Worm (Caenorhabditis elegans) whole organism, early embryonic: ENCODE results near the gene lmtr-2.

Experiments used
- B0310.2 ChIP-seq: sonication (generic microtip); optimal IDR thresholded peaks from 2 replicates; lab custom pipeline; 2016; ENCODE audit warnings: mild to moderate bottlenecking, missing genetic modification characterization, missing compliant biosample characterization
- ama-1 ChIP-seq: fragments of 150-350 bp; optimal IDR thresholded peaks from 2 replicates; lab custom pipeline; 2014
- ceh-13 ChIP-seq: fragments of 200-800 bp; sonication (Bioruptor generic); optimal IDR thresholded peaks from 2 replicates; lab custom pipeline; 2018; ENCODE audit warnings: mild to moderate bottlenecking, missing genetic modification characterization, missing compliant biosample characterization
- ceh-36 ChIP-seq: sonication (generic microtip); optimal IDR thresholded peaks from 2 replicates; lab custom pipeline; 2016; ENCODE audit warnings: missing genetic modification characterization, inconsistent platforms, missing compliant biosample characterization
- flt-1 ChIP-seq: fragments of 200-800 bp; sonication (Bioruptor generic); IDR thresholded peaks from 2 replicates; pipeline ENCODE4 v1.3.6; 2022; ENCODE audit warnings: missing genetic modification characterization, missing compliant biosample characterization
- hmbx-1 ChIP-seq: sonication (generic microtip); optimal IDR thresholded peaks from 2 replicates; lab custom pipeline; 2016; ENCODE audit warnings: mild to moderate bottlenecking, missing genetic modification characterization, missing compliant biosample characterization
- hmg-4 ChIP-seq: fragments of 200-800 bp; sonication (Bioruptor generic); optimal IDR thresholded peaks from 2 replicates; lab custom pipeline; 2018; ENCODE audit warnings: mild to moderate bottlenecking, missing genetic modification characterization, missing compliant biosample characterization
- hnd-1 ChIP-seq: sonication (generic microtip); optimal IDR thresholded peaks from 2 replicates; lab custom pipeline; 2016; ENCODE audit warnings: missing genetic modification characterization, missing compliant biosample characterization
- pes-1 ChIP-seq: fragments of 200-800 bp; sonication (Bioruptor generic); IDR thresholded peaks from 2 replicates; pipeline ENCODE4 v1.3.6; 2022; ENCODE audit warnings: missing genetic modification reagents, missing genetic modification characterization, missing compliant biosample characterization
- scrt-1 ChIP-seq: fragments of 200-800 bp; sonication (Bioruptor generic); IDR thresholded peaks from 2 replicates; pipeline ENCODE4 v1.3.6; 2022; ENCODE audit warnings: missing genetic modification characterization, missing compliant biosample characterization
- sea-1 ChIP-seq: fragments of 200-800 bp; sonication (Bioruptor generic); conservative IDR thresholded peaks from 2 replicates; pipeline ENCODE4 v1.3.6; 2022; ENCODE audit warnings: missing genetic modification characterization, missing compliant biosample characterization
- tbx-11 ChIP-seq: fragments of 200-800 bp; sonication (Bioruptor generic); IDR thresholded peaks from 2 replicates; pipeline ENCODE4 v1.3.6; 2022; ENCODE audit warnings: missing genetic modification characterization, missing compliant biosample characterization
- tbx-37 ChIP-seq: fragments of 200-800 bp; sonication (Bioruptor generic); conservative IDR thresholded peaks from 2 replicates; pipeline ENCODE4 v1.3.6; 2022; ENCODE audit warnings: missing genetic modification reagents, missing genetic modification characterization, missing compliant biosample characterization
- tra-4 ChIP-seq: sonication (generic microtip); optimal IDR thresholded peaks from 2 replicates; lab custom pipeline; 2017; ENCODE audit warnings: missing genetic modification characterization, missing compliant biosample characterization

ce11 chrV:8035947-8036346, 25.0 kb upstream of the lmtr-2 start, which contains the start of gene ZC513.14:
- TF ChIP-seq flt-1 (GFP tag; lab: Robert Waterston, UW) (no peak), sea-1 (GFP tag; lab: Robert Waterston, UW) (no peak), ama-1 (no peak), tra-4 (tag; lab: Kevin White, UChicago) (no peak), ceh-36 (tag; lab: Kevin White, UChicago) (no peak), hmg-4 (no peak), pes-1 (GFP tag; lab: Robert Waterston, UW) (no peak), hmbx-1 (tag; lab: Kevin White, UChicago) (no peak), scrt-1 (GFP tag; lab: Robert Waterston, UW) (no peak), hnd-1 (tag; lab: Kevin White, UChicago) (no peak), ceh-13 (GFP tag; lab: Kevin White, UChicago) (no peak), B0310.2 (no peak), tbx-37 (GFP tag; lab: Robert Waterston, UW) (no peak), tbx-11 (GFP tag; lab: Robert Waterston, UW) (no peak)
